Fruit fly (Drosophila melanogaster): Measurements from ENCODE around the gene Eig71Ee.

Gene Eig71Ee

dm6 chr3L:15677662-15678061 lies 21.9 kb upstream of the Eig71Ee start (continued):
- TF ChIP-seq CG4820 (GFP tag; optimal IDR thresholded peaks at IDR 0.05): peak; percentile 7
- TF ChIP-seq gem (tag; optimal IDR thresholded peaks at IDR 0.05): peak; percentile 44
- TF ChIP-seq twi (tag; optimal IDR thresholded peaks at IDR 0.05): no peak
- TF ChIP-seq CG9215 (GFP tag; IDR thresholded peaks at IDR 0.05): no peak
- no peak for TF ChIP-seq danr (GFP tag; IDR thresholded peaks at IDR 0.05)
- TF ChIP-seq Hsf (GFP tag; optimal IDR thresholded peaks at IDR 0.05): no peak
- no peak for TF ChIP-seq B-H2 (GFP tag; optimal IDR thresholded peaks at IDR 0.05)
- peak; percentile 12 for TF ChIP-seq CG15269 (tag; optimal IDR thresholded peaks at IDR 0.05)
- no peak for TF ChIP-seq dpn (GFP tag; optimal IDR thresholded peaks at IDR 0.05)
- TF ChIP-seq peb (GFP tag; IDR thresholded peaks at IDR 0.05): no peak
- TF ChIP-seq CG12659 (GFP tag; optimal IDR thresholded peaks at IDR 0.05): no peak
- no peak for TF ChIP-seq Neu2 (GFP tag; optimal IDR thresholded peaks at IDR 0.05; ENCODE audit: borderline replicate concordance)
- TF ChIP-seq z (GFP tag; IDR thresholded peaks at IDR 0.05): no peak
- TF ChIP-seq CG16815 (GFP tag; optimal IDR thresholded peaks at IDR 0.05): no peak
- TF ChIP-seq HmgZ (tag; optimal IDR thresholded peaks at IDR 0.05): no peak
- no peak for TF ChIP-seq pros (GFP tag; optimal IDR thresholded peaks at IDR 0.05)
- TF ChIP-seq prd (optimal IDR thresholded peaks at IDR 0.05): no peak
- TF ChIP-seq prd (GFP tag; IDR thresholded peaks at IDR 0.05): no peak
- no peak for TF ChIP-seq MBD-R2 (GFP tag; IDR thresholded peaks at IDR 0.05)
- no peak for TF ChIP-seq D19B (GFP tag; optimal IDR thresholded peaks at IDR 0.05)
- TF ChIP-seq CG17912 (GFP tag; optimal IDR thresholded peaks at IDR 0.05): no peak
- TF ChIP-seq crp (GFP tag; optimal IDR thresholded peaks at IDR 0.05): no peak
- TF ChIP-seq Ssrp (tag; optimal IDR thresholded peaks at IDR 0.05): peak; percentile 22
- no peak for TF ChIP-seq Hr39 (optimal IDR thresholded peaks at IDR 0.05)
- TF ChIP-seq CG31441 (GFP tag; IDR thresholded peaks at IDR 0.05): 0 out of 2 replicates have a peak, but pooled peaks have one; percentile 12
- TF ChIP-seq C15 (GFP tag; IDR thresholded peaks at IDR 0.05): no peak
- peak; percentile 25 for TF ChIP-seq Blimp-1 (GFP tag; optimal IDR thresholded peaks at IDR 0.05)
- peak; percentile 94 for TF ChIP-seq Ets65A (GFP tag)
- 0 out of 2 replicates have a peak, but pooled peaks have one; percentile 14 for TF ChIP-seq Ada2b (GFP tag; IDR thresholded peaks at IDR 0.05)
- TF ChIP-seq CG18476 (GFP tag; optimal IDR thresholded peaks at IDR 0.05): no peak
- peak; percentile 25 for TF ChIP-seq CG10979 (tag; optimal IDR thresholded peaks at IDR 0.05)
- TF ChIP-seq CG4617 (GFP tag; optimal IDR thresholded peaks at IDR 0.05; ENCODE audit: borderline replicate concordance): no peak
- no peak for TF ChIP-seq BEAF-32 (GFP tag; optimal IDR thresholded peaks at IDR 0.05)
- TF ChIP-seq Dp (GFP tag; optimal IDR thresholded peaks at IDR 0.05): no peak
- TF ChIP-seq CG12299 (tag; optimal IDR thresholded peaks at IDR 0.05): no peak
- TF ChIP-seq unc-4 (GFP tag; IDR thresholded peaks at IDR 0.05; ENCODE audit: partially characterized antibody): no peak
- 0 out of 2 replicates have a peak, but pooled peaks have one; percentile 34 for TF ChIP-seq CG14014 (GFP tag; IDR thresholded peaks at IDR 0.05)
- no peak for TF ChIP-seq croc (GFP tag; conservative IDR thresholded peaks at IDR 0.05)
- peak; percentile 1 for TF ChIP-seq CG8924 (tag; optimal IDR thresholded peaks at IDR 0.05)
- TF ChIP-seq CG43689 (GFP tag; IDR thresholded peaks at IDR 0.05): no peak
- TF ChIP-seq luna (GFP tag; optimal IDR thresholded peaks at IDR 0.05): no peak
- no peak for TF ChIP-seq abd-A (tag; optimal IDR thresholded peaks at IDR 0.05)
- no peak for TF ChIP-seq CG17328 (GFP tag; IDR thresholded peaks at IDR 0.05)
- no peak for TF ChIP-seq usp (GFP tag; optimal IDR thresholded peaks at IDR 0.05)
- TF ChIP-seq Meics (GFP tag; optimal IDR thresholded peaks at IDR 0.05): no peak
- no peak for TF ChIP-seq CG8944 (GFP tag; optimal IDR thresholded peaks at IDR 0.05)
- TF ChIP-seq CG7271 (tag; optimal IDR thresholded peaks at IDR 0.05): no peak
- no peak for TF ChIP-seq CG7963 (GFP tag; IDR thresholded peaks at IDR 0.05; ENCODE audit: partially characterized antibody)
- TF ChIP-seq CG5245 (GFP tag; optimal IDR thresholded peaks at IDR 0.05): no peak
- no peak for TF ChIP-seq CG15514 (GFP tag; optimal IDR thresholded peaks at IDR 0.05)
- no peak for TF ChIP-seq pan (optimal IDR thresholded peaks at IDR 0.05)
- no peak for TF ChIP-seq pan (GFP tag; optimal IDR thresholded peaks at IDR 0.05 in 1 of 2, IDR thresholded peaks at IDR 0.05 in 1 of 2)
